Worm (Caenorhabditis elegans) whole organism, L1 larva: ENCODE results near the gene ZK105.11.

ENCODE experiments used
- fkh-8 ChIP-seq: sonication (generic microtip); optimal IDR thresholded peaks from 2 replicates; lab custom pipeline; 2016; ENCODE audit warnings: mild to moderate bottlenecking, missing genetic modification characterization, missing compliant biosample characterization
- fos-1 ChIP-seq: fragments of 150-350 bp; optimal IDR thresholded peaks from 2 replicates; lab custom pipeline; 2014; ENCODE audit warnings: missing biosample characterization, missing genetic modification characterization
- lsy-2 ChIP-seq, 2 experiments: fragments of 150-350 bp; optimal IDR thresholded peaks; 2 replicates each; lab custom pipeline; 2014; ENCODE audit warnings: missing biosample characterization in 2 of 2, missing genetic modification characterization in 2 of 2
- nhr-12 ChIP-seq: sonication (generic microtip); optimal IDR thresholded peaks from 2 replicates; lab custom pipeline; 2017; ENCODE audit warnings: missing biosample characterization, missing genetic modification characterization
- nhr-19 ChIP-seq: fragments of 200-800 bp; sonication (Bioruptor generic); conservative IDR thresholded peaks from 2 replicates; pipeline ENCODE4 v1.3.6; 2022; ENCODE audit warnings: missing genetic modification characterization, missing compliant biosample characterization
- nhr-28 ChIP-seq: fragments of 150-350 bp; optimal IDR thresholded peaks from 2 replicates; lab custom pipeline; 2014; ENCODE audit warnings: missing biosample characterization, missing genetic modification characterization
- snpc-4 ChIP-seq: fragments of 150-350 bp; optimal IDR thresholded peaks from 2 replicates; lab custom pipeline; 2014; ENCODE audit warnings: missing biosample characterization, missing genetic modification characterization
- snu-23 ChIP-seq: sonication (generic microtip); optimal IDR thresholded peaks from 2 replicates; lab custom pipeline; 2016; ENCODE audit warnings: missing genetic modification characterization, missing compliant biosample characterization
- unc-62 ChIP-seq: fragments of 150-350 bp; optimal IDR thresholded peaks from 2 replicates; lab custom pipeline; 2014; ENCODE audit warnings: missing biosample characterization, missing genetic modification reagents, missing genetic modification characterization
- zag-1 ChIP-seq: fragments of 150-350 bp; optimal IDR thresholded peaks from 2 replicates; lab custom pipeline; 2014; ENCODE audit warnings: missing biosample characterization, missing genetic modification characterization

ce11 chrV:7713691-7714090, 5.3 kb upstream of the ZK105.11 start, which contains the start of gene ZK105.1:
- TF ChIP-seq zag-1 (tag; lab: Kevin White, UChicago) (no peak), snpc-4 (no peak), nhr-12 (tag; lab: Kevin White, UChicago) (no peak), nhr-19 (GFP tag; lab: Robert Waterston, UW) (no peak), fkh-8 (tag; lab: Kevin White, UChicago) (no peak), snu-23 (GFP tag; lab: Kevin White, UChicago) (no peak), unc-62 (GFP tag; lab: Kevin White, UChicago) (no peak), fos-1 (no peak), nhr-28 (no peak), lsy-2 (tag; optimal IDR thresholded peaks at IDR 0.05; lab: Kevin White, UChicago) (no peak)
